Fruit fly (Drosophila melanogaster) whole organism, embryonic: ENCODE results near the gene Drep4.
A peak's percentile ranks its signal among the peaks of the same experiment; 100 is the strongest.

ENCODE experiments used
- Abd-B ChIP-seq: fragments of 200-800 bp; sonication (Bioruptor generic); optimal IDR thresholded peaks from 2 replicates; lab custom pipeline; 2018; ENCODE audit warnings: missing biosample characterization, mild to moderate bottlenecking, missing genetic modification characterization, moderate library complexity
- Bteb2 ChIP-seq: fragments of 200-800 bp; sonication (Bioruptor generic); optimal IDR thresholded peaks from 2 replicates; lab custom pipeline; 2016; ENCODE audit warnings: missing biosample characterization, missing genetic modification characterization
- CG10462 ChIP-seq: fragments of 200-800 bp; sonication (Bioruptor generic); optimal IDR thresholded peaks from 2 replicates; lab custom pipeline; 2016; ENCODE audit warnings: missing biosample characterization, missing genetic modification characterization
- CG11085 ChIP-seq: fragments of 200-800 bp; sonication (Bioruptor generic); IDR thresholded peaks from 2 replicates; pipeline ENCODE4 v1.3.6; 2022; ENCODE audit warnings: missing biosample characterization, missing genetic modification characterization
- CG11093 ChIP-seq: fragments of 200-800 bp; sonication (Bioruptor generic); IDR thresholded peaks from 3 replicates; pipeline ENCODE4 v1.3.6; 2022; ENCODE audit warnings: missing biosample characterization, missing genetic modification characterization
- CG11695 ChIP-seq: fragments of 200-800 bp; sonication (Bioruptor generic); IDR thresholded peaks from 3 replicates; pipeline ENCODE4 v1.3.6; 2022; ENCODE audit warnings: missing biosample characterization, missing genetic modification characterization
- CG12236 ChIP-seq: fragments of 200-800 bp; sonication (Bioruptor generic); optimal IDR thresholded peaks from 2 replicates; lab custom pipeline; 2016; ENCODE audit warnings: missing biosample characterization, missing genetic modification characterization
- CG14014 ChIP-seq: fragments of 200-800 bp; sonication (Bioruptor generic); IDR thresholded peaks from 2 replicates; pipeline ENCODE4 v1.3.6; 2022; ENCODE audit warnings: missing biosample characterization, missing genetic modification characterization
- CG15011 ChIP-seq: fragments of 200-800 bp; sonication (Bioruptor generic); optimal IDR thresholded peaks from 3 replicates; lab custom pipeline; 2018; ENCODE audit warnings: missing biosample characterization, mild to moderate bottlenecking, missing genetic modification characterization
- CG1602 ChIP-seq: fragments of 200-800 bp; sonication (Bioruptor generic); optimal IDR thresholded peaks from 3 replicates; lab custom pipeline; 2016; ENCODE audit warnings: missing biosample characterization, missing genetic modification characterization
- CG1603 ChIP-seq: fragments of 200-800 bp; sonication (Bioruptor generic); optimal IDR thresholded peaks from 2 replicates; lab custom pipeline; 2019; ENCODE audit warnings: missing biosample characterization, mild to moderate bottlenecking, missing genetic modification characterization, moderate library complexity
- CG18476 ChIP-seq: fragments of 200-800 bp; sonication (Bioruptor generic); optimal IDR thresholded peaks from 2 replicates; lab custom pipeline; 2016; ENCODE audit warnings: missing biosample characterization, mild to moderate bottlenecking, missing genetic modification characterization
- CG2116 ChIP-seq: fragments of 200-800 bp; sonication (Bioruptor generic); optimal IDR thresholded peaks from 3 replicates; lab custom pipeline; 2018; ENCODE audit warnings: missing biosample characterization, mild to moderate bottlenecking, missing genetic modification characterization
- CG2875 ChIP-seq: fragments of 200-800 bp; sonication (Bioruptor generic); optimal IDR thresholded peaks from 2 replicates; lab custom pipeline; 2017; ENCODE audit warnings: missing biosample characterization, mild to moderate bottlenecking, missing genetic modification characterization, missing genetic modification reagents
- CG2889 ChIP-seq: fragments of 200-800 bp; sonication (Bioruptor generic); IDR thresholded peaks from 3 replicates; pipeline ENCODE4 v1.3.6; 2022; ENCODE audit warnings: missing biosample characterization, missing genetic modification characterization
- CG32772 ChIP-seq: fragments of 200-800 bp; sonication (Bioruptor generic); IDR thresholded peaks from 2 replicates; pipeline ENCODE4 v1.3.6; 2022; ENCODE audit warnings: missing biosample characterization, missing genetic modification characterization
- CG4360 ChIP-seq: fragments of 200-800 bp; sonication (Bioruptor generic); IDR thresholded peaks from 2 replicates; pipeline ENCODE4 v1.3.6; 2022; ENCODE audit warnings: missing biosample characterization, missing genetic modification characterization
- CG4854 ChIP-seq: fragments of 200-800 bp; sonication (Bioruptor generic); optimal IDR thresholded peaks from 2 replicates; lab custom pipeline; 2016; ENCODE audit warnings: missing biosample characterization, missing genetic modification characterization, inconsistent platforms
- CG5245 ChIP-seq: fragments of 200-800 bp; sonication (Bioruptor generic); optimal IDR thresholded peaks from 3 replicates; lab custom pipeline; 2016; ENCODE audit warnings: missing biosample characterization, missing genetic modification characterization
- CG6683 ChIP-seq: fragments of 200-800 bp; sonication (Bioruptor generic); optimal IDR thresholded peaks from 2 replicates; lab custom pipeline; 2017; ENCODE audit warnings: missing biosample characterization, mild to moderate bottlenecking, missing genetic modification characterization, missing genetic modification reagents
- CG6765 ChIP-seq: fragments of 200-800 bp; sonication (Bioruptor generic); optimal IDR thresholded peaks from 3 replicates; lab custom pipeline; 2017; ENCODE audit warnings: missing biosample characterization, mild to moderate bottlenecking, missing genetic modification characterization
- CG8478 ChIP-seq: fragments of >200 bp; optimal IDR thresholded peaks from 2 replicates; lab custom pipeline; 2018
- CG8765 ChIP-seq: fragments of 200-800 bp; sonication (Bioruptor generic); IDR thresholded peaks from 2 replicates; pipeline ENCODE4 v1.3.6; 2022; ENCODE audit warnings: missing biosample characterization, missing genetic modification characterization
- CHES-1-like ChIP-seq: fragments of 200-800 bp; sonication (Bioruptor generic); optimal IDR thresholded peaks from 2 replicates; lab custom pipeline; 2016; ENCODE audit warnings: missing biosample characterization, missing genetic modification characterization
- CkIIα-i1 ChIP-seq: fragments of 200-800 bp; sonication (Bioruptor generic); IDR thresholded peaks from 2 replicates; pipeline ENCODE4 v1.3.6; 2022; ENCODE audit warnings: missing biosample characterization, missing genetic modification characterization
- D ChIP-seq, 2 experiments: fragments of 200-800 bp in 1 of 2; fragments of >200 bp in 1 of 2; sonication (Bioruptor generic) in 1 of 2; optimal IDR thresholded peaks; 2 replicates in 1 of 2; 3 replicates in 1 of 2; lab custom pipeline; 2017; ENCODE audit warnings: mild to moderate bottlenecking in 1 of 2, missing biosample characterization in 1 of 2, missing genetic modification characterization in 1 of 2, missing genetic modification reagents in 1 of 2
- D19A ChIP-seq: fragments of 200-800 bp; optimal IDR thresholded peaks from 3 replicates; lab custom pipeline; 2019; ENCODE audit warnings: missing biosample characterization, mild to moderate bottlenecking, missing genetic modification characterization, moderate library complexity
- Elba2 ChIP-seq: fragments of 200-800 bp; sonication (Bioruptor generic); optimal IDR thresholded peaks from 3 replicates; lab custom pipeline; 2016; ENCODE audit warnings: missing biosample characterization, missing genetic modification characterization
- Fer3 ChIP-seq: fragments of 200-800 bp; sonication (Bioruptor generic); optimal IDR thresholded peaks from 2 replicates; lab custom pipeline; 2018; ENCODE audit warnings: missing biosample characterization, mild to moderate bottlenecking, missing genetic modification characterization, moderate library complexity
- H15 ChIP-seq: fragments of 200-800 bp; sonication (Bioruptor generic); IDR thresholded peaks from 3 replicates; pipeline ENCODE4 v1.3.6; 2022; ENCODE audit warnings: missing biosample characterization, missing genetic modification characterization
- HmgZ ChIP-seq: fragments of 200-800 bp; sonication (Bioruptor generic); optimal IDR thresholded peaks from 2 replicates; lab custom pipeline; 2018; ENCODE audit warnings: missing biosample characterization, mild to moderate bottlenecking, missing genetic modification characterization
- Hmr ChIP-seq: fragments of 200-800 bp; sonication (Bioruptor generic); optimal IDR thresholded peaks from 3 replicates; lab custom pipeline; 2017; ENCODE audit warnings: mild to moderate bottlenecking, missing biosample characterization, missing genetic modification reagents, missing genetic modification characterization
- NC2β ChIP-seq: fragments of 200-800 bp; sonication (Bioruptor generic); optimal IDR thresholded peaks from 2 replicates; lab custom pipeline; 2016; ENCODE audit warnings: missing biosample characterization, missing genetic modification characterization
- NfI ChIP-seq: fragments of 200-800 bp; sonication (Bioruptor generic); optimal IDR thresholded peaks from 3 replicates; lab custom pipeline; 2018; ENCODE audit warnings: missing biosample characterization, mild to moderate bottlenecking, missing genetic modification characterization, moderate library complexity
- Ptx1 ChIP-seq: fragments of 200-800 bp; sonication (Bioruptor generic); IDR thresholded peaks from 2 replicates; pipeline ENCODE4 v1.3.6; 2022; ENCODE audit warnings: missing biosample characterization, missing genetic modification characterization
- Ravus ChIP-seq: fragments of 200-800 bp; sonication (Bioruptor generic); IDR thresholded peaks from 2 replicates; pipeline ENCODE4 v1.3.6; 2022; ENCODE audit warnings: missing biosample characterization, missing genetic modification characterization
- ac ChIP-seq: fragments of 200-800 bp; sonication (Bioruptor generic); optimal IDR thresholded peaks from 3 replicates; lab custom pipeline; 2017; ENCODE audit warnings: missing biosample characterization, mild to moderate bottlenecking, missing genetic modification characterization
- cas ChIP-seq: fragments of 200-800 bp; sonication (Bioruptor generic); IDR thresholded peaks from 2 replicates; pipeline ENCODE4 v1.3.6; 2022; ENCODE audit warnings: missing biosample characterization, missing genetic modification characterization
- cwo ChIP-seq: fragments of 200-800 bp; sonication (Bioruptor generic); optimal IDR thresholded peaks from 3 replicates; lab custom pipeline; 2017; ENCODE audit warnings: missing biosample characterization, missing genetic modification characterization, mild to moderate bottlenecking, moderate library complexity, missing genetic modification reagents
- dpn ChIP-seq, 2 experiments: fragments of 200-800 bp; sonication (Bioruptor generic); optimal IDR thresholded peaks; 3 replicates each; lab custom pipeline; 2016; ENCODE audit warnings: missing biosample characterization in 2 of 2, missing genetic modification characterization in 2 of 2
- eyg ChIP-seq: fragments of 200-800 bp; sonication (Bioruptor generic); optimal IDR thresholded peaks from 3 replicates; lab custom pipeline; 2016; ENCODE audit warnings: missing biosample characterization, missing genetic modification characterization
- grau ChIP-seq: fragments of 200-800 bp; optimal IDR thresholded peaks from 3 replicates; lab custom pipeline; 2019; ENCODE audit warnings: missing biosample characterization, mild to moderate bottlenecking, missing genetic modification characterization, moderate library complexity
- ken ChIP-seq: fragments of 200-800 bp; sonication (Bioruptor generic); IDR thresholded peaks from 3 replicates; pipeline ENCODE4 v1.3.6; 2022; ENCODE audit warnings: missing biosample characterization, missing genetic modification characterization
- knrl ChIP-seq: fragments of 200-800 bp; sonication (Bioruptor generic); IDR thresholded peaks from 3 replicates; pipeline ENCODE4 v1.3.6; 2022; ENCODE audit warnings: missing biosample characterization, missing genetic modification characterization; ENCODE audit not compliant: partially characterized antibody
- nmo ChIP-seq: fragments of 200-800 bp; sonication (Bioruptor generic); optimal IDR thresholded peaks from 2 replicates; lab custom pipeline; 2018; ENCODE audit warnings: missing biosample characterization, mild to moderate bottlenecking, missing genetic modification characterization, moderate library complexity
- seq ChIP-seq: fragments of 200-800 bp; sonication (Bioruptor generic); IDR thresholded peaks from 2 replicates; pipeline ENCODE4 v1.3.6; 2022; ENCODE audit warnings: missing biosample characterization, missing genetic modification characterization
- sisA ChIP-seq: fragments of 200-800 bp; sonication (Bioruptor generic); IDR thresholded peaks from 2 replicates; pipeline ENCODE4 v1.3.6; 2022; ENCODE audit warnings: missing biosample characterization, missing genetic modification characterization
- sob ChIP-seq: fragments of 200-800 bp; sonication (Bioruptor generic); IDR thresholded peaks from 2 replicates; pipeline ENCODE4 v1.3.6; 2022; ENCODE audit warnings: missing biosample characterization, missing genetic modification characterization
- tll ChIP-seq, 2 experiments: fragments of 200-800 bp in 1 of 2; fragments of >200 bp in 1 of 2; sonication (Bioruptor generic) in 1 of 2; optimal IDR thresholded peaks; 2 replicates each; lab custom pipeline; 2017 to 2019; ENCODE audit warnings: missing biosample characterization in 2 of 2, missing genetic modification characterization in 2 of 2, mild to moderate bottlenecking in 1 of 2, moderate library complexity in 1 of 2

Gene Drep4

DNA sequence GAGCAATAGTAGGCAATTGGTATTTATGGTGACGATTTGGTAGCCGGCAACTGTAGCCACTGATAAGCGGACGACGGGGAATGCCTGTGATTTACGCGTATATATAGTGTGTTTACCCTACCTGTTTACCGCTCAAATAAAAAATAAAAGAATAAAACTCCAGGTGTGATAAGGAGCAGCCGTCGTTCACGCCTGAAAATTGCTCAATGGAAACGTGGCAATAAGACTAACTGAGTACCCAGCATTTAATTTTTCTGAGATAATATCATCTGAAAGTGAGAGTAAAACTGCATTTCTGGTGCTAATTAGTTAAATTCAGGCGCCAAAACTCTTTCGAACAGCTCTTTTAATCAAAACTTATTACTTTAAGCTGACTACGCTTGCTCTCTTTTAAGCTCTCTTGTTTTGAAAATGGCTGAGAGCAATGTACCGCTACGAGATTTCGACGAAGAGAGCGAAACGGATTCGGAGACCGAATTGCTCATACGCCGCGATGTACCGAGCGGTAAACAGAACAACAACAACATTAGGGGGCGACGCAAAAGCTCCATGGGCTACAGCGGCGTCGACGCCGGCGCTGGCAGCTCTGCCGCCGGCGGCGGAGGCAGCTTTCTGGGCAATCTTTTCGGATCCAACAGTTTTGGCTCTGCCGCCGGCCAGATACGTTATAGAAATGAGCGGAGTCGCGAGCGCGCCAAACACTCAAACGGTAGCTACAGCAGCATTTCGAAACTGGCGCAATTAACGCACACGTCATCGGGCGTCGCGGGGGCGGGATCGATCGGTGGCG lies 4.2 kb upstream of the Drep4 start (continued):
- TF ChIP-seq dpn (GFP tag; optimal IDR thresholded peaks at IDR 0.05; lab: Kevin White, UChicago) (peak in 1 of 2 experiments; percentile 45), CG2889 (GFP tag; lab: Robert Waterston, UW) (no peak), Ravus (GFP tag; lab: Robert Waterston, UW) (no peak; the same call in 1 of the 2 replicates), CG32772 (no peak), CHES-1-like (GFP tag; lab: Kevin White, UChicago) (peak; percentile 59), CG6765 (peak; percentile 95), CG12236 (peak; percentile 73), NfI (peak; percentile 72), CG18476 (GFP tag; lab: Kevin White, UChicago) (no peak), NC2β (GFP tag; lab: Kevin White, UChicago) (peak; percentile 58), D19A (tag; lab: Kevin White, UChicago) (peak; percentile 60), CkIIα-i1 (GFP tag; lab: Robert Waterston, UW) (no peak), CG5245 (GFP tag; lab: Kevin White, UChicago) (no peak), cas (GFP tag; lab: Robert Waterston, UW) (no peak), CG15011 (GFP tag; lab: Kevin White, UChicago) (peak; percentile 83), CG14014 (peak; percentile 75; the same call in 1 of the 2 replicates), CG11085 (peak; percentile 28; the same call in 1 of the 2 replicates), knrl (GFP tag; lab: Robert Waterston, UW) (no peak; the same call in 2 of the 3 replicates), CG8765 (GFP tag; lab: Robert Waterston, UW) (peak; percentile 20; the same call in 1 of the 2 replicates), CG2116 (GFP tag; lab: Kevin White, UChicago) (peak; percentile 3), HmgZ (tag; lab: Kevin White, UChicago) (peak; percentile 70), eyg (GFP tag; lab: Kevin White, UChicago) (peak; percentile 72), CG11695 (GFP tag; lab: Robert Waterston, UW) (peak; percentile 73), Fer3 (peak; percentile 88), Abd-B (GFP tag; lab: Kevin White, UChicago) (no peak), CG2875 (GFP tag; lab: Kevin White, UChicago) (peak; percentile 82), sob (GFP tag; lab: Robert Waterston, UW) (peak; percentile 36), Elba2 (GFP tag; lab: Kevin White, UChicago) (no peak), D (optimal IDR thresholded peaks at IDR 0.05; lab: Kevin White, UChicago) (no peak), D (GFP tag; optimal IDR thresholded peaks at IDR 0.05; lab: Kevin White, UChicago) (peak; percentile 51), CG11093 (no peak), H15 (GFP tag; lab: Robert Waterston, UW) (no peak), cwo (peak; percentile 26), ac (peak; percentile 55), Bteb2 (GFP tag; lab: Kevin White, UChicago) (peak; percentile 63), CG1602 (GFP tag; lab: Kevin White, UChicago) (peak; percentile 13), CG1603 (tag; lab: Kevin White, UChicago) (peak; percentile 84), nmo (GFP tag; lab: Kevin White, UChicago) (no peak), CG4360 (GFP tag; lab: Robert Waterston, UW) (peak; percentile 85), CG6683 (GFP tag; lab: Kevin White, UChicago) (peak; percentile 76), CG8478 (no peak), CG10462 (GFP tag; lab: Kevin White, UChicago) (peak; percentile 15), ken (GFP tag; lab: Robert Waterston, UW) (peak; percentile 65; the same call in 2 of the 3 replicates), grau (peak; percentile 69), sisA (GFP tag; lab: Robert Waterston, UW) (no peak), CG4854 (peak; percentile 30), Ptx1 (GFP tag; lab: Robert Waterston, UW) (no peak), Hmr (GFP tag; lab: Kevin White, UChicago) (peak; percentile 91), tll (GFP tag; optimal IDR thresholded peaks at IDR 0.05; lab: Kevin White, UChicago) (no peak), seq (GFP tag; lab: Robert Waterston, UW) (peak; percentile 81; the same call in 1 of the 2 replicates)
